Fruit fly (Drosophila melanogaster): ENCODE data around the gene CG32462.

Gene CG32462

dm6 chr3L:22853412-22853811 is at the start of gene CG32462:
Gene CG32462 (minus strand): TSS chr3L:22853512.
- TF ChIP-seq CTCF (optimal IDR thresholded peaks at IDR 0.05): no peak
- no peak for TF ChIP-seq CG8478 (optimal IDR thresholded peaks at IDR 0.05)

dm6 chr3L:22901612-22902011 is 48.3 kb upstream of the CG32462 start, which contains the start of gene BoYb:
Gene BoYb (plus strand): TSS chr3L:22901912.
- no peak for TF ChIP-seq CTCF (optimal IDR thresholded peaks at IDR 0.05)
- no peak for TF ChIP-seq CG8478 (optimal IDR thresholded peaks at IDR 0.05)

dm6 chr3L:22898444-22898843 is 45.1 kb upstream of the CG32462 start, which contains the start of gene CG11131:
Gene CG11131 (plus strand): TSS chr3L:22898744.
- TF ChIP-seq CTCF (optimal IDR thresholded peaks at IDR 0.05) (no peak), CG8478 (optimal IDR thresholded peaks at IDR 0.05) (no peak)

dm6 chr3L:22894689-22895283 is 41.5 kb upstream of the CG32462 start:
- TF ChIP-seq CG8478 (optimal IDR thresholded peaks at IDR 0.05): no peak
- peak; percentile 0 to 31 for TF ChIP-seq CTCF (optimal IDR thresholded peaks at IDR 0.05)

- TF ChIP-seq CG8478 (optimal IDR thresholded peaks at IDR 0.05) (no peak), CTCF (optimal IDR thresholded peaks at IDR 0.05) (no peak)
These were observed 37.7 kb upstream of the CG32462 start for dm6 chr3L:22891009-22891408.

- no peak for TF ChIP-seq CTCF (optimal IDR thresholded peaks at IDR 0.05)
- TF ChIP-seq CG8478 (optimal IDR thresholded peaks at IDR 0.05): no peak
These were observed 36.7 kb upstream of the CG32462 start for dm6 chr3L:22890024-22890423.

DNA sequence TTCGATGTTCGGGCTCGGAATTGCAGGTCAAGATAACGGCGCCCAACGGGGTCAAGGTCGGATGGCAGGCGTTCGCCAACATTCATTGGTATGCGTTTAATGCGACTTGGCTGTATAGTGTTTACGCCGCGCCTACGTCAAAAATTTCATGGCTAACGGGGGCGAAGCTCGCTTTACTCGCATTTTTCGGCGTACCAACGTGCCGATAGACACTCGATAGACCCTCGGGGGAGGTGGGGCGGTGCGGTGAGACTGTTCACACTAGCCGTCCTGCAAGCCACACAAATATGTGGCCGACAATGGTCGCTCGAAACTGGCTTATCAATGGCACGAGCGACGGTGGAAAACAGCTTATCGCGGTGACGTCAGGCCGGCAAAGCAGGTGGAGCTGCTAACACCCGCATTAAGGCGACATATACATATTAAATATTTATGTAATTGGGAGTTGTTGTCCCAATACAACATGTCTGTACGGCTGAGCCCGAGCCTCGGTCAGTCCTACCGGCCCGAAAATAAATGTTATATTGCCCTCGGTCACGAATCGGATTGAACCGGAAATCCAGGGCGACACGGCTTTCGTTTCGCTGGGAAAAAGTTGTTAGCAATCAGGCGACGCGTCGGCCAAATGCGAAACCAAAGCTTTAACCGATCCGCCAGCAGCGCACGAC is 35.4 kb upstream of the CG32462 start:
- TF ChIP-seq CG8478 (optimal IDR thresholded peaks at IDR 0.05): no peak
- no peak for TF ChIP-seq CTCF (optimal IDR thresholded peaks at IDR 0.05)

DNA sequence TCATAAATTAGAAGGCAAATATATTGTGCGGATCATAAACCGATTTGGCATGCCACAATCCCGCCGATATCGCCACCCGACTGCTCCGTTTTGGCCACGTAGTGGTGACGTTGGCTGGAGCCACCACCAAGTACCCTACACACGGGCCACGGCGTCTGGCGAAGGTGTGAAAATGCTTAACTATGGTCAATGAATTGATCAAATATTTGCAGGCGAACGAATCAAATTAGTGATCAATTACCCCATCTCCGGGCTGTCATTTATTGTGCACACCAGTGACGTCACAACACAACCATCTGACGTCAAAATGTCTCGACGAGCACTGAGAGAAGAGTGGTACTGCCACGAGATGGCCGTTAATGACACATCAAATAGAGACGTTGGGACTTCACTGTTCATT is 34.4 kb upstream of the CG32462 start:
- TF ChIP-seq CTCF (optimal IDR thresholded peaks at IDR 0.05): no peak

DNA sequence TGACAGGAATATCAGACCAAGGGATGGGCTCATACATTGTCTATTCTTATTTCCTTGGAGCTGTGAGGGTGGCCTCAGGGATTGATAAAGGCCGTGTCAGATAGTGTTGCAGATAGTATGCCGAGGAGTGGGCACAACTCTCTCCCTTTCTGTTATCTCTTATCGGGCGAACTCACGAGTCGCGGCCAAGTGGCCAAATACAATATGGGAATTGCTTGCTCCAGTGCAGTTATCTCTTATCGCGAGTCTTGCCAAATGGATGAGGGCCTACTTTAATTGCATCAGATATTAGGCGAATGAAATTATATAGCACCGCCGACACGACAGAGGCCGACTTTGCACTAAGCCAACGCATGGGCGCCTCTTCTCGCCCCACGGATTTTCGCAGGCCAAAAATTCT is 33.6 kb upstream of the CG32462 start:
- TF ChIP-seq CG8478 (optimal IDR thresholded peaks at IDR 0.05): no peak
- no peak for TF ChIP-seq CTCF (optimal IDR thresholded peaks at IDR 0.05)

dm6 chr3L:22885843-22886242 is 32.5 kb upstream of the CG32462 start:
- TF ChIP-seq CG8478 (optimal IDR thresholded peaks at IDR 0.05): no peak
- TF ChIP-seq CTCF (optimal IDR thresholded peaks at IDR 0.05): no peak

DNA sequence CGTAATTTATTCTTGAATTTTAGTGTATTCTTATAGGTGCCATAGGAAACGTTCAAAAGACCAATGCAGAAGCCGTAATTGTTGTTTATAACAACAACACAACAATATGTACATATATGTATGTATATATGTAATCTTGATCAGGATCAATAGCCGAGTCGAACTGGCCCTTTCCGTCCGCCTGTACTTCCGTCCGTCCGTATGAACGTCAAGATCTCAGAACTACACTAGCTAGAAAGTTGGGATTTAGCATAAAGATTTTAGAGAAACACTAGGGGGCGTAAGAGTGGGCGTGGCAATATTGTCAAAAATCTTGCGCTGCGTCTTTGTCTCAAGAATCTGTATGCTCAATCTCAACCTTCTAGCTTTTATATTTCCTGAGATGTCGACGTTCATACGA is 31.2 kb upstream of the CG32462 start:
- TF ChIP-seq CTCF (optimal IDR thresholded peaks at IDR 0.05) (no peak), CG8478 (optimal IDR thresholded peaks at IDR 0.05) (no peak)

dm6 chr3L:22883649-22884048 is 30.3 kb upstream of the CG32462 start:
- TF ChIP-seq CTCF (optimal IDR thresholded peaks at IDR 0.05) (no peak), CG8478 (optimal IDR thresholded peaks at IDR 0.05) (no peak)

- TF ChIP-seq CTCF (optimal IDR thresholded peaks at IDR 0.05): no peak
- TF ChIP-seq CG8478 (optimal IDR thresholded peaks at IDR 0.05): no peak
These were observed 27.6 kb upstream of the CG32462 start, which contains the start of gene slif for dm6 chr3L:22880914-22881313. Gene slif (plus strand): TSS chr3L:22881045.

DNA sequence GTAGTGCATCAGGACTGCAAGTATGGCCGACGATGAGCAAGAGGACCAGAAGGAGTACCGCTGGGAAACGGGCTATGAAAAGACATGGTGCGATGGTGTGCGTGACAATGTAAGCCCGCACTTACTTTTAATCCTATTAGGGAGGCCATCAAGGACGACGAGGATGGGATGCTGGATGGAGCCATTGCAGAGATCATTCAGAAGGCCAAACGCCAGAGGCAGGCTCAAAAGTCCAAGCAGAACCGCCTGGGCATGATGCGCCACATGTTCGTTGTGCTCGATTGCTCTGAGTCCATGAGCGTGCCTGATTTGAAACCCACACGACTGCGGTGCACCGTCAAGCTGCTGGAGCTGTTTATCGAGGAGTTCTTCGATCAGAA is 26.0 kb upstream of the CG32462 start:
- TF ChIP-seq CG8478 (optimal IDR thresholded peaks at IDR 0.05) (no peak), CTCF (optimal IDR thresholded peaks at IDR 0.05) (no peak)

DNA sequence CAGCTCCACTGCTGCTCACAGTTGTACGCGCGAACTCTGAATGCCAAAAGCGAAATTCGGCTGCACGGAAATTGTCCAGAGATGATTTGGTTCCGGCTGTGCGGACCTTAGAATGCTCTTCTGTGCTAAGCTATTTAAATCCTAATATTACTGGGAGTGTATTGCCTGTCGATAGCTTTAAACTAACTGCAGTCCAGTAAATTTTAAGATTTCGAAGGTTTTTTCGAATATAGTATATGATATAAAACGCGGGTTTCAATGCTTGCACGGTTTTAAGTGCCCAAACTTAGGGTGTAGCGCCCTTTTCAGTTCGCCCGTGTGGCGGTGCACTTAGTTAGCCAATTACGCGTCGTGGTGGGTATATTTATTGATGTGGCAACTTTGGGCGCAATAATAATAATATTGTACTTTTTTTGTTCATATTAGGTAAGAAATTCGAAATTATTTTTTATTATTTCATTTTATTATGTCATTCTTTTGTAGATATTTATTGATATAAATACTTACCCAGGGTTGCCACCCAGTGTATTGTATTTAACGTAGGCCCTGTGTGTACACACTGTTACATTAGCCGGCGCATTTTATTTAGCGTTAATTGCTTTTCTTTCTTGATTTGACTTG is 25.5 kb upstream of the CG32462 start, which contains the start of the genes Chro and Ssl1:
TSS of gene Chro (minus strand) at position 262 of the 621 bp plus-strand sequence.
TSS of gene Ssl1 (plus strand) at position 367 of the 621 bp plus-strand sequence.
- TF ChIP-seq CG8478 (optimal IDR thresholded peaks at IDR 0.05): no peak
- no peak for TF ChIP-seq CTCF (optimal IDR thresholded peaks at IDR 0.05)

- TF ChIP-seq CTCF (optimal IDR thresholded peaks at IDR 0.05) (no peak), CG8478 (optimal IDR thresholded peaks at IDR 0.05) (no peak)
These were observed 24.6 kb upstream of the CG32462 start for dm6 chr3L:22877934-22878333.
